Worm (Caenorhabditis elegans) whole organism, early embryonic: ENCODE results near the gene F17E9.3.

Source experiments
- F13C5.2 ChIP-seq: sonication (generic microtip); optimal IDR thresholded peaks from 2 replicates; lab custom pipeline; 2017; ENCODE audit warnings: mild to moderate bottlenecking, missing genetic modification characterization, inconsistent platforms, missing compliant biosample characterization
- ama-1 ChIP-seq: fragments of 150-350 bp; optimal IDR thresholded peaks from 2 replicates; lab custom pipeline; 2014
- ceh-13 ChIP-seq: fragments of 200-800 bp; sonication (Bioruptor generic); optimal IDR thresholded peaks from 2 replicates; lab custom pipeline; 2018; ENCODE audit warnings: mild to moderate bottlenecking, missing genetic modification characterization, missing compliant biosample characterization
- ceh-36 ChIP-seq: sonication (generic microtip); optimal IDR thresholded peaks from 2 replicates; lab custom pipeline; 2016; ENCODE audit warnings: missing genetic modification characterization, inconsistent platforms, missing compliant biosample characterization
- flt-1 ChIP-seq: fragments of 200-800 bp; sonication (Bioruptor generic); IDR thresholded peaks from 2 replicates; pipeline ENCODE4 v1.3.6; 2022; ENCODE audit warnings: missing genetic modification characterization, missing compliant biosample characterization
- hmbx-1 ChIP-seq: sonication (generic microtip); optimal IDR thresholded peaks from 2 replicates; lab custom pipeline; 2016; ENCODE audit warnings: mild to moderate bottlenecking, missing genetic modification characterization, missing compliant biosample characterization
- hmg-4 ChIP-seq: fragments of 200-800 bp; sonication (Bioruptor generic); optimal IDR thresholded peaks from 2 replicates; lab custom pipeline; 2018; ENCODE audit warnings: mild to moderate bottlenecking, missing genetic modification characterization, missing compliant biosample characterization
- hnd-1 ChIP-seq: sonication (generic microtip); optimal IDR thresholded peaks from 2 replicates; lab custom pipeline; 2016; ENCODE audit warnings: missing genetic modification characterization, missing compliant biosample characterization
- scrt-1 ChIP-seq: fragments of 200-800 bp; sonication (Bioruptor generic); IDR thresholded peaks from 2 replicates; pipeline ENCODE4 v1.3.6; 2022; ENCODE audit warnings: missing genetic modification characterization, missing compliant biosample characterization
- sea-1 ChIP-seq: fragments of 200-800 bp; sonication (Bioruptor generic); conservative IDR thresholded peaks from 2 replicates; pipeline ENCODE4 v1.3.6; 2022; ENCODE audit warnings: missing genetic modification characterization, missing compliant biosample characterization
- tbx-11 ChIP-seq: fragments of 200-800 bp; sonication (Bioruptor generic); IDR thresholded peaks from 2 replicates; pipeline ENCODE4 v1.3.6; 2022; ENCODE audit warnings: missing genetic modification characterization, missing compliant biosample characterization

ce11 chrIV:8333954-8333987 lies 20.9 kb upstream of the F17E9.3 start, which contains the start of gene his-31:
- TF ChIP-seq ama-1 (lab: Kevin White, UChicago), result no peak
- TF ChIP-seq tbx-11 (GFP tag; lab: Robert Waterston, UW), result no peak
- no peak for TF ChIP-seq flt-1 (GFP tag; lab: Robert Waterston, UW)
- TF ChIP-seq sea-1, result no peak
- no peak for TF ChIP-seq F13C5.2
- no peak for TF ChIP-seq ceh-13 (GFP tag; lab: Kevin White, UChicago)
- no peak for TF ChIP-seq hnd-1 (tag; lab: Kevin White, UChicago)
- no peak for TF ChIP-seq hmg-4 (GFP tag; lab: Kevin White, UChicago)
- TF ChIP-seq scrt-1 (GFP tag; lab: Robert Waterston, UW), result no peak
- no peak for TF ChIP-seq ceh-36 (tag; lab: Kevin White, UChicago)
- TF ChIP-seq hmbx-1 (tag; lab: Kevin White, UChicago), result no peak
